Fruit fly (Drosophila melanogaster) whole organism, embryonic: ENCODE results near the gene pnt.
A peak's percentile ranks its signal among the peaks of the same experiment; 100 is the strongest.

Source experiments
- Abd-B ChIP-seq: fragments of 200-800 bp; sonication (Bioruptor generic); optimal IDR thresholded peaks from 2 replicates; lab custom pipeline; 2018; ENCODE audit warnings: missing biosample characterization, mild to moderate bottlenecking, missing genetic modification characterization, moderate library complexity
- Aef1 ChIP-seq: fragments of 200-800 bp; sonication (Bioruptor generic); IDR thresholded peaks from 3 replicates; pipeline ENCODE4 v1.3.6; 2022; ENCODE audit warnings: missing biosample characterization, missing genetic modification characterization
- CG10267 ChIP-seq: fragments of 200-800 bp; sonication (Bioruptor generic); optimal IDR thresholded peaks from 2 replicates; lab custom pipeline; 2018; ENCODE audit warnings: missing biosample characterization, mild to moderate bottlenecking, missing genetic modification characterization, moderate library complexity
- CG10959 ChIP-seq: fragments of 200-800 bp; sonication (Bioruptor generic); IDR thresholded peaks from 2 replicates; pipeline ENCODE4 v1.3.6; 2022; ENCODE audit warnings: missing biosample characterization, missing genetic modification characterization
- CG11247 ChIP-seq: fragments of 200-800 bp; sonication (Bioruptor generic); IDR thresholded peaks from 2 replicates; pipeline ENCODE4 v1.3.6; 2022; ENCODE audit warnings: missing biosample characterization, missing genetic modification characterization
- CG11398 ChIP-seq: fragments of 200-800 bp; sonication (Bioruptor generic); optimal IDR thresholded peaks from 2 replicates; lab custom pipeline; 2016; ENCODE audit warnings: missing biosample characterization, missing genetic modification characterization
- CG11456 ChIP-seq: fragments of 200-800 bp; sonication (Bioruptor generic); IDR thresholded peaks from 3 replicates; pipeline ENCODE4 v1.3.6; 2022; ENCODE audit warnings: missing biosample characterization, missing genetic modification characterization
- CG11504 ChIP-seq: fragments of 200-800 bp; sonication (Bioruptor generic); optimal IDR thresholded peaks from 3 replicates; lab custom pipeline; 2019; ENCODE audit warnings: missing biosample characterization, mild to moderate bottlenecking, missing genetic modification characterization, moderate library complexity
- CG1603 ChIP-seq: fragments of 200-800 bp; sonication (Bioruptor generic); optimal IDR thresholded peaks from 2 replicates; lab custom pipeline; 2019; ENCODE audit warnings: missing biosample characterization, mild to moderate bottlenecking, missing genetic modification characterization, moderate library complexity
- CG1647 ChIP-seq: fragments of 200-800 bp; sonication (Bioruptor generic); optimal IDR thresholded peaks from 3 replicates; lab custom pipeline; 2016; ENCODE audit warnings: missing biosample characterization, missing genetic modification characterization
- CG17829 ChIP-seq: fragments of 200-800 bp; optimal IDR thresholded peaks from 2 replicates; lab custom pipeline; 2019; ENCODE audit warnings: missing biosample characterization, mild to moderate bottlenecking, missing genetic modification characterization, moderate library complexity
- CG2116 ChIP-seq: fragments of 200-800 bp; sonication (Bioruptor generic); optimal IDR thresholded peaks from 3 replicates; lab custom pipeline; 2018; ENCODE audit warnings: missing biosample characterization, mild to moderate bottlenecking, missing genetic modification characterization
- CG2202 ChIP-seq: fragments of 200-800 bp; sonication (Bioruptor generic); optimal IDR thresholded peaks from 2 replicates; lab custom pipeline; 2018; ENCODE audit warnings: missing biosample characterization, mild to moderate bottlenecking, missing genetic modification characterization
- CG3847 ChIP-seq: fragments of 200-800 bp; sonication (Bioruptor generic); IDR thresholded peaks from 2 replicates; pipeline ENCODE4 v1.3.6; 2022; ENCODE audit warnings: missing biosample characterization, missing genetic modification characterization
- CG42726 ChIP-seq: fragments of 200-800 bp; sonication (Bioruptor generic); IDR thresholded peaks from 2 replicates; pipeline ENCODE4 v1.3.6; 2022; ENCODE audit warnings: missing biosample characterization, missing genetic modification characterization; ENCODE audit not compliant: partially characterized antibody
- CG5245 ChIP-seq: fragments of 200-800 bp; sonication (Bioruptor generic); optimal IDR thresholded peaks from 3 replicates; lab custom pipeline; 2016; ENCODE audit warnings: missing biosample characterization, missing genetic modification characterization
- CG7556 ChIP-seq: fragments of 200-800 bp; sonication (Bioruptor generic); optimal IDR thresholded peaks from 2 replicates; lab custom pipeline; 2017; ENCODE audit warnings: missing biosample characterization, mild to moderate bottlenecking, missing genetic modification characterization
- Dip2 ChIP-seq: fragments of 200-800 bp; sonication (Bioruptor generic); IDR thresholded peaks from 2 replicates; pipeline ENCODE4 v1.3.6; 2022; ENCODE audit warnings: missing biosample characterization, missing genetic modification characterization
- Dip3 ChIP-seq: fragments of 200-800 bp; sonication (Bioruptor generic); optimal IDR thresholded peaks from 3 replicates; lab custom pipeline; 2016; ENCODE audit warnings: missing biosample characterization, missing genetic modification characterization
- ERR ChIP-seq: fragments of 200-800 bp; sonication (Bioruptor generic); optimal IDR thresholded peaks from 2 replicates; lab custom pipeline; 2016; ENCODE audit warnings: missing biosample characterization, missing genetic modification characterization
- HLHmδ ChIP-seq: fragments of 200-800 bp; sonication (Bioruptor generic); optimal IDR thresholded peaks from 2 replicates; lab custom pipeline; 2018; ENCODE audit warnings: missing biosample characterization, mild to moderate bottlenecking, missing genetic modification characterization, moderate library complexity
- Hey ChIP-seq: fragments of 200-800 bp; sonication (Bioruptor generic); optimal IDR thresholded peaks from 3 replicates; lab custom pipeline; 2018; ENCODE audit warnings: missing biosample characterization, mild to moderate bottlenecking, missing genetic modification characterization
- MBD-R2 ChIP-seq: fragments of 200-800 bp; sonication (Bioruptor generic); IDR thresholded peaks from 2 replicates; pipeline ENCODE4 v1.3.6; 2022; ENCODE audit warnings: missing biosample characterization, missing genetic modification characterization
- MESR4 ChIP-seq: fragments of 200-800 bp; sonication (Bioruptor generic); optimal IDR thresholded peaks from 2 replicates; lab custom pipeline; 2018; ENCODE audit warnings: missing biosample characterization, mild to moderate bottlenecking, missing genetic modification characterization, moderate library complexity
- NC2α ChIP-seq: fragments of 200-800 bp; sonication (Bioruptor generic); optimal IDR thresholded peaks from 2 replicates; lab custom pipeline; 2016; ENCODE audit warnings: missing biosample characterization, missing genetic modification characterization
- Nf-YB ChIP-seq: fragments of 200-800 bp; sonication (Bioruptor generic); optimal IDR thresholded peaks from 3 replicates; lab custom pipeline; 2019; ENCODE audit warnings: missing biosample characterization, mild to moderate bottlenecking, missing genetic modification characterization, moderate library complexity
- NfI ChIP-seq: fragments of 200-800 bp; sonication (Bioruptor generic); optimal IDR thresholded peaks from 3 replicates; lab custom pipeline; 2018; ENCODE audit warnings: missing biosample characterization, mild to moderate bottlenecking, missing genetic modification characterization, moderate library complexity
- Optix ChIP-seq: fragments of 200-800 bp; sonication (Bioruptor generic); IDR thresholded peaks from 3 replicates; pipeline ENCODE4 v1.3.6; 2022; ENCODE audit warnings: missing biosample characterization, missing genetic modification characterization
- PHDP ChIP-seq: fragments of 200-800 bp; sonication (Bioruptor generic); optimal IDR thresholded peaks from 3 replicates; lab custom pipeline; 2018; ENCODE audit warnings: missing biosample characterization, mild to moderate bottlenecking, missing genetic modification characterization, moderate library complexity
- Ravus ChIP-seq: fragments of 200-800 bp; sonication (Bioruptor generic); IDR thresholded peaks from 2 replicates; pipeline ENCODE4 v1.3.6; 2022; ENCODE audit warnings: missing biosample characterization, missing genetic modification characterization
- cas ChIP-seq: fragments of 200-800 bp; sonication (Bioruptor generic); IDR thresholded peaks from 2 replicates; pipeline ENCODE4 v1.3.6; 2022; ENCODE audit warnings: missing biosample characterization, missing genetic modification characterization
- chn ChIP-seq: fragments of 200-800 bp; sonication (Bioruptor generic); optimal IDR thresholded peaks from 2 replicates; lab custom pipeline; 2016; ENCODE audit warnings: missing biosample characterization, missing genetic modification characterization
- crol ChIP-seq: fragments of 200-800 bp; sonication (Bioruptor generic); IDR thresholded peaks from 2 replicates; pipeline ENCODE4 v1.3.6; 2022; ENCODE audit warnings: missing biosample characterization, missing genetic modification characterization
- danr ChIP-seq: fragments of 200-800 bp; sonication (Bioruptor generic); IDR thresholded peaks from 2 replicates; pipeline ENCODE4 v1.3.6; 2022; ENCODE audit warnings: missing biosample characterization, missing genetic modification characterization
- dimm ChIP-seq: fragments of 200-800 bp; sonication (Bioruptor generic); IDR thresholded peaks from 2 replicates; pipeline ENCODE4 v1.3.6; 2022; ENCODE audit warnings: missing biosample characterization, missing genetic modification characterization
- dm ChIP-seq: fragments of 200-800 bp; sonication (Bioruptor generic); optimal IDR thresholded peaks from 3 replicates; lab custom pipeline; 2016; ENCODE audit warnings: missing biosample characterization, missing genetic modification characterization
- fd3F ChIP-seq: fragments of 200-800 bp; sonication (Bioruptor generic); optimal IDR thresholded peaks from 2 replicates; lab custom pipeline; 2018; ENCODE audit warnings: missing biosample characterization, mild to moderate bottlenecking, missing genetic modification characterization, moderate library complexity
- gsb ChIP-seq: fragments of 200-800 bp; sonication (Bioruptor generic); IDR thresholded peaks from 2 replicates; pipeline ENCODE4 v1.3.6; 2022; ENCODE audit warnings: missing biosample characterization, missing genetic modification characterization
- h ChIP-seq: fragments of >200 bp; optimal IDR thresholded peaks from 2 replicates; lab custom pipeline; 2017
- insv ChIP-seq, 2 experiments: fragments of 200-800 bp; sonication (Bioruptor generic); optimal IDR thresholded peaks; 3 replicates each; lab custom pipeline; 2016 to 2018; ENCODE audit warnings: missing biosample characterization in 2 of 2, missing genetic modification characterization in 2 of 2
- jumu ChIP-seq: fragments of 200-800 bp; sonication (Bioruptor generic); optimal IDR thresholded peaks from 3 replicates; lab custom pipeline; 2016; ENCODE audit warnings: missing biosample characterization, missing genetic modification characterization
- kah ChIP-seq: fragments of 200-800 bp; sonication (Bioruptor generic); optimal IDR thresholded peaks from 2 replicates; lab custom pipeline; 2018; ENCODE audit warnings: missing biosample characterization, mild to moderate bottlenecking, missing genetic modification characterization
- lmd ChIP-seq: fragments of 200-800 bp; sonication (Bioruptor generic); IDR thresholded peaks from 2 replicates; pipeline ENCODE4 v1.3.6; 2022; ENCODE audit warnings: missing biosample characterization, missing genetic modification characterization
- sd ChIP-seq: fragments of 200-800 bp; sonication (Bioruptor generic); optimal IDR thresholded peaks from 3 replicates; lab custom pipeline; 2018; ENCODE audit warnings: missing biosample characterization, mild to moderate bottlenecking, missing genetic modification characterization, moderate library complexity
- sqz ChIP-seq: fragments of 200-800 bp; sonication (Bioruptor generic); optimal IDR thresholded peaks from 3 replicates; lab custom pipeline; 2018; ENCODE audit warnings: missing biosample characterization, mild to moderate bottlenecking, missing genetic modification characterization
- sr ChIP-seq: fragments of 200-800 bp; sonication (Bioruptor generic); IDR thresholded peaks from 3 replicates; pipeline ENCODE4 v1.3.6; 2022; ENCODE audit warnings: missing biosample characterization, missing genetic modification characterization
- tio ChIP-seq: fragments of 200-800 bp; sonication (Bioruptor generic); optimal IDR thresholded peaks from 2 replicates; lab custom pipeline; 2017; ENCODE audit warnings: missing biosample characterization, missing genetic modification characterization, inconsistent platforms
- tll ChIP-seq, 2 experiments: fragments of 200-800 bp in 1 of 2; fragments of >200 bp in 1 of 2; sonication (Bioruptor generic) in 1 of 2; optimal IDR thresholded peaks; 2 replicates each; lab custom pipeline; 2017 to 2019; ENCODE audit warnings: missing biosample characterization in 2 of 2, missing genetic modification characterization in 2 of 2, mild to moderate bottlenecking in 1 of 2, moderate library complexity in 1 of 2
- unpg ChIP-seq: fragments of 200-800 bp; sonication (Bioruptor generic); optimal IDR thresholded peaks from 3 replicates; lab custom pipeline; 2018; ENCODE audit warnings: missing biosample characterization, mild to moderate bottlenecking, missing genetic modification characterization, moderate library complexity
- wdn ChIP-seq: fragments of 200-800 bp; sonication (Bioruptor generic); IDR thresholded peaks from 2 replicates; pipeline ENCODE4 v1.3.6; 2022; ENCODE audit warnings: missing biosample characterization, missing genetic modification characterization
- wor ChIP-seq: fragments of 200-800 bp; sonication (Bioruptor generic); IDR thresholded peaks from 2 replicates; pipeline ENCODE4 v1.3.6; 2022; ENCODE audit warnings: missing biosample characterization, missing genetic modification characterization

pnt gene

dm6 chr3R:23293066-23293777 is 52.7 kb downstream of the pnt start (continued):
- TF ChIP-seq MESR4 (GFP tag; lab: Kevin White, UChicago), result no peak
- TF ChIP-seq CG5245, result no peak
- no peak for TF ChIP-seq CG1647
- TF ChIP-seq Abd-B (GFP tag; lab: Kevin White, UChicago), result no peak
- peak; percentile 40 for TF ChIP-seq tio
- TF ChIP-seq sr (GFP tag; lab: Robert Waterston, UW), result peak; percentile 48; the same call in 2 of the 3 replicates
- TF ChIP-seq dimm (GFP tag; lab: Robert Waterston, UW), result no peak
- TF ChIP-seq h (lab: Kevin White, UChicago), result no peak
- no peak for TF ChIP-seq insv (GFP tag; optimal IDR thresholded peaks at IDR 0.05; lab: Kevin White, UChicago)
- TF ChIP-seq CG17829 (tag; lab: Kevin White, UChicago), result peak; percentile 81
- peak; percentile 9 for TF ChIP-seq chn
- TF ChIP-seq CG42726 (GFP tag; lab: Robert Waterston, UW), result no peak
- no peak for TF ChIP-seq ERR
- peak; percentile 42 for TF ChIP-seq PHDP (tag; lab: Kevin White, UChicago)
- peak; percentile 56 for TF ChIP-seq Aef1 (GFP tag; lab: Robert Waterston, UW)
- TF ChIP-seq HLHmδ (GFP tag; lab: Kevin White, UChicago), result no peak
- TF ChIP-seq Hey (tag; lab: Kevin White, UChicago), result no peak
- peak; percentile 99 for TF ChIP-seq Nf-YB
- no peak for TF ChIP-seq dm (GFP tag; lab: Kevin White, UChicago)
- peak; percentile 33 for TF ChIP-seq CG2202 (tag; lab: Kevin White, UChicago)
- TF ChIP-seq unpg (GFP tag; lab: Kevin White, UChicago), result peak; percentile 65
- TF ChIP-seq kah (GFP tag; lab: Kevin White, UChicago), result no peak
- TF ChIP-seq danr (GFP tag; lab: Robert Waterston, UW), result no peak; the same call in 1 of the 2 replicates
- no peak for TF ChIP-seq cas (GFP tag; lab: Robert Waterston, UW)
- peak; percentile 63 for TF ChIP-seq CG10959
- no peak for TF ChIP-seq CG11504 (tag; lab: Kevin White, UChicago)
- peak; percentile 49 for TF ChIP-seq CG7556 (GFP tag; lab: Kevin White, UChicago)
- TF ChIP-seq NC2α (GFP tag; lab: Kevin White, UChicago), result no peak
- peak; percentile 34 for TF ChIP-seq CG10267 (tag; lab: Kevin White, UChicago)
- peak; percentile 61 for TF ChIP-seq wor (GFP tag; lab: Robert Waterston, UW)
- TF ChIP-seq jumu (GFP tag; lab: Kevin White, UChicago), result no peak
- no peak for TF ChIP-seq gsb (GFP tag; lab: Robert Waterston, UW)
- TF ChIP-seq wdn (GFP tag; lab: Robert Waterston, UW), result no peak
- no peak for TF ChIP-seq CG11398 (GFP tag; lab: Kevin White, UChicago)
- no peak for TF ChIP-seq Dip2
- TF ChIP-seq MBD-R2 (GFP tag; lab: Robert Waterston, UW), result no peak
- peak; percentile 38 for TF ChIP-seq CG3847 (GFP tag; lab: Robert Waterston, UW)
- peak; percentile 48 for TF ChIP-seq sqz (GFP tag; lab: Kevin White, UChicago)
- TF ChIP-seq tll (GFP tag; optimal IDR thresholded peaks at IDR 0.05; lab: Kevin White, UChicago), result no peak
- peak; percentile 59; the same call in 1 of the 2 replicates for TF ChIP-seq lmd
- TF ChIP-seq NfI (GFP tag; lab: Kevin White, UChicago), result peak; percentile 9
- no peak for TF ChIP-seq fd3F (GFP tag; lab: Kevin White, UChicago)
- TF ChIP-seq CG1603 (tag; lab: Kevin White, UChicago), result peak; percentile 77
- TF ChIP-seq Ravus (GFP tag; lab: Robert Waterston, UW), result no peak
- no peak for TF ChIP-seq crol (GFP tag; lab: Robert Waterston, UW)
- peak; percentile 38; the same call in 1 of the 2 replicates for TF ChIP-seq CG11247 (GFP tag; lab: Robert Waterston, UW)
- 0 out of 3 replicates have a peak, but pooled peaks have one; percentile 46 for TF ChIP-seq CG11456 (GFP tag; lab: Robert Waterston, UW)
- TF ChIP-seq sd (tag; lab: Kevin White, UChicago), result peak; percentile 73
- no peak for TF ChIP-seq Dip3 (GFP tag; lab: Kevin White, UChicago)
- TF ChIP-seq CG2116 (GFP tag; lab: Kevin White, UChicago), result peak; percentile 19
- no peak; the same call in 2 of the 3 replicates for TF ChIP-seq Optix (GFP tag; lab: Robert Waterston, UW)
